Worm (Caenorhabditis elegans) whole organism, L4/young adult: ENCODE data around the gene pmt-2.

Experiments used
- W03F9.2 ChIP-seq: fragments of 150-350 bp; optimal IDR thresholded peaks from 2 replicates; lab custom pipeline; 2014; ENCODE audit warnings: missing biosample characterization, missing genetic modification characterization
- dao-5 ChIP-seq: sonication (generic microtip); optimal IDR thresholded peaks from 2 replicates; lab custom pipeline; 2016; ENCODE audit warnings: missing genotype, missing genetic modification characterization, moderate library complexity, missing compliant biosample characterization
- him-1 ChIP-seq: sonication (generic microtip); optimal IDR thresholded peaks from 2 replicates; lab custom pipeline; 2016; ENCODE audit warnings: missing genotype, missing genetic modification reagents, missing genetic modification characterization, missing compliant biosample characterization

DNA sequence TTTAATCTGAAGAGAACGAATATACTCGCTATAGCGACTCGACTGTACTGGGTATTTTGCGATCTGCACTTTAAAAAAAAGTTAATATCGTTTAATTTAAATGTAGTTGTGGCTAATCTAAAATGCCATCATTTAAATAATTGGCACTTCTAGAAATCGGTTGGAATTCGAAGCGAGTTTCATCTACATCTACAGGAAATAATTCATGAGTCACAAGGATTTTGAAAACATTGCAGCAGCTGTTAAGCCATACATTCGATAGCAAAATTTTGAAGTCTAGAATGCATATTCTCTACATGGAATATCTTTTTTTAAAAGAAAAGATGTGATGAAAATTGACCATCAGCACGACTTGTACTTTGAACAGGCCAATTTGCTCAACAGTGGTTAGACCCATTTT lies 47.8 kb upstream of the pmt-2 start:
- TF ChIP-seq dao-5 (tag; lab: Kevin White, UChicago) (no peak), him-1 (tag; lab: Kevin White, UChicago) (no peak), W03F9.2 (tag; lab: Kevin White, UChicago) (no peak)
